Worm (Caenorhabditis elegans) whole organism, early embryonic: ENCODE measurements around the gene nlg-1.

Experiments used
- B0310.2 ChIP-seq: sonication (generic microtip); optimal IDR thresholded peaks from 2 replicates; lab custom pipeline; 2016; ENCODE audit warnings: mild to moderate bottlenecking, missing genetic modification characterization, missing compliant biosample characterization
- F13C5.2 ChIP-seq: sonication (generic microtip); optimal IDR thresholded peaks from 2 replicates; lab custom pipeline; 2017; ENCODE audit warnings: mild to moderate bottlenecking, missing genetic modification characterization, inconsistent platforms, missing compliant biosample characterization
- aly-1 ChIP-seq: sonication (generic microtip); optimal IDR thresholded peaks from 2 replicates; lab custom pipeline; 2016; ENCODE audit warnings: missing genetic modification characterization, missing compliant biosample characterization
- ama-1 ChIP-seq: fragments of 150-350 bp; optimal IDR thresholded peaks from 2 replicates; lab custom pipeline; 2014
- ceh-13 ChIP-seq: fragments of 200-800 bp; sonication (Bioruptor generic); optimal IDR thresholded peaks from 2 replicates; lab custom pipeline; 2018; ENCODE audit warnings: mild to moderate bottlenecking, missing genetic modification characterization, missing compliant biosample characterization
- ceh-36 ChIP-seq: sonication (generic microtip); optimal IDR thresholded peaks from 2 replicates; lab custom pipeline; 2016; ENCODE audit warnings: missing genetic modification characterization, inconsistent platforms, missing compliant biosample characterization
- ets-7 ChIP-seq: sonication (generic microtip); optimal IDR thresholded peaks from 2 replicates; lab custom pipeline; 2016; ENCODE audit warnings: missing genotype, missing genetic modification characterization, missing compliant biosample characterization
- flt-1 ChIP-seq: fragments of 200-800 bp; sonication (Bioruptor generic); IDR thresholded peaks from 2 replicates; pipeline ENCODE4 v1.3.6; 2022; ENCODE audit warnings: missing genetic modification characterization, missing compliant biosample characterization
- hmbx-1 ChIP-seq: sonication (generic microtip); optimal IDR thresholded peaks from 2 replicates; lab custom pipeline; 2016; ENCODE audit warnings: mild to moderate bottlenecking, missing genetic modification characterization, missing compliant biosample characterization
- hmg-4 ChIP-seq: fragments of 200-800 bp; sonication (Bioruptor generic); optimal IDR thresholded peaks from 2 replicates; lab custom pipeline; 2018; ENCODE audit warnings: mild to moderate bottlenecking, missing genetic modification characterization, missing compliant biosample characterization
- hnd-1 ChIP-seq: sonication (generic microtip); optimal IDR thresholded peaks from 2 replicates; lab custom pipeline; 2016; ENCODE audit warnings: missing genetic modification characterization, missing compliant biosample characterization
- pes-1 ChIP-seq: fragments of 200-800 bp; sonication (Bioruptor generic); IDR thresholded peaks from 2 replicates; pipeline ENCODE4 v1.3.6; 2022; ENCODE audit warnings: missing genetic modification reagents, missing genetic modification characterization, missing compliant biosample characterization
- scrt-1 ChIP-seq: fragments of 200-800 bp; sonication (Bioruptor generic); IDR thresholded peaks from 2 replicates; pipeline ENCODE4 v1.3.6; 2022; ENCODE audit warnings: missing genetic modification characterization, missing compliant biosample characterization
- sea-1 ChIP-seq: fragments of 200-800 bp; sonication (Bioruptor generic); conservative IDR thresholded peaks from 2 replicates; pipeline ENCODE4 v1.3.6; 2022; ENCODE audit warnings: missing genetic modification characterization, missing compliant biosample characterization
- tbx-11 ChIP-seq: fragments of 200-800 bp; sonication (Bioruptor generic); IDR thresholded peaks from 2 replicates; pipeline ENCODE4 v1.3.6; 2022; ENCODE audit warnings: missing genetic modification characterization, missing compliant biosample characterization
- tbx-37 ChIP-seq: fragments of 200-800 bp; sonication (Bioruptor generic); conservative IDR thresholded peaks from 2 replicates; pipeline ENCODE4 v1.3.6; 2022; ENCODE audit warnings: missing genetic modification reagents, missing genetic modification characterization, missing compliant biosample characterization
- tra-4 ChIP-seq: sonication (generic microtip); optimal IDR thresholded peaks from 2 replicates; lab custom pipeline; 2017; ENCODE audit warnings: missing genetic modification characterization, missing compliant biosample characterization

Gene nlg-1

DNA sequence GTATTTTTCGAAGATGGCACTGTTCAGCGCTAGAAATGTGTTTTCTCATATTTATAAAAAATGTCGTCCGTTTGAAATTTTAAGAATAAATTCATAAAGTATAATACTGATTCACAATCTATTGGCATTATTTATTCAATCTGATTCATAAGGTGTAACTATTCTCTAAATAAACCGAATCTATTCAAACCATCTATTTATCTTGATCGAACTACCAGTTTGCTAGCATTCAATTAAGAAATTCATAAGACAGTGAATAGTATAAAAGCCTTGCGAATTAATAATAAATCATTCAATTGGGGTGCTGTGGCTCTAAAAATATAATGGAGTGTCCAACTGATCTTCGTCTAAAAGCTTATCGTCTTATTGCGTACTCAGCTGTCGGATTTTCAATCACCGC lies 39.8 kb downstream of the nlg-1 start, which contains the start of gene col-44:
TSS of gene col-44 (plus strand) at position 301 of the 400 bp plus-strand sequence.
- TF ChIP-seq hnd-1 (tag; lab: Kevin White, UChicago), result no peak
- no peak for TF ChIP-seq flt-1 (GFP tag; lab: Robert Waterston, UW)
- TF ChIP-seq pes-1 (GFP tag; lab: Robert Waterston, UW), result no peak
- TF ChIP-seq ama-1 (lab: Kevin White, UChicago), result no peak
- no peak for TF ChIP-seq B0310.2 (tag; lab: Kevin White, UChicago)
- TF ChIP-seq scrt-1, result no peak
- no peak for TF ChIP-seq hmg-4
- no peak for TF ChIP-seq aly-1 (tag; lab: Kevin White, UChicago)
- TF ChIP-seq ceh-36, result no peak
- TF ChIP-seq hmbx-1 (tag; lab: Kevin White, UChicago), result no peak
- no peak for TF ChIP-seq sea-1 (GFP tag; lab: Robert Waterston, UW)
- TF ChIP-seq tra-4 (tag; lab: Kevin White, UChicago), result no peak
- no peak for TF ChIP-seq ets-7
- TF ChIP-seq F13C5.2 (tag; lab: Kevin White, UChicago), result no peak
- TF ChIP-seq tbx-11 (GFP tag; lab: Robert Waterston, UW), result no peak
- TF ChIP-seq tbx-37 (GFP tag; lab: Robert Waterston, UW), result no peak
- TF ChIP-seq ceh-13, result no peak

DNA sequence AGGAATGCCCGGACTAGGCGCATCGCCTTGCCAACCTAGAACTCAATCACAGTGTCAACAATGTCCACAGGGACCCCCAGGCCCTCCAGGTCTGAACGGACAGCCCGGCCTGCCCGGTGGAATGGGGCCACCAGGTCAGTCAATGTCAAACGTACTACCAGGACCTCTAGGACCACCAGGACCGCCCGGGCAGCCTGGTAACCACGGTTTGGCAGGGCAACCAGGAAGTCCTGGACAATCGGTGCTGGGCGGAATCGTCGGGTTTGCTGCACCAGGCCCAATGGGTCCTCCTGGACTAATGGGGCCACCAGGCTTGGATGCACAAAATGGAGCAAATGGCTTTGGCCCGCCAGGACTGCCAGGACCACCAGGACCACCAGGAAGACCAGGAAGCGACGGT lies 40.3 kb downstream of the nlg-1 start:
- no peak for TF ChIP-seq sea-1 (GFP tag; lab: Robert Waterston, UW)
- TF ChIP-seq aly-1 (tag; lab: Kevin White, UChicago), result peak; percentile 5
- no peak for TF ChIP-seq hmbx-1 (tag; lab: Kevin White, UChicago)
- no peak for TF ChIP-seq flt-1 (GFP tag; lab: Robert Waterston, UW)
- TF ChIP-seq tbx-37 (GFP tag; lab: Robert Waterston, UW), result no peak
- no peak for TF ChIP-seq hmg-4
- no peak for TF ChIP-seq scrt-1
- TF ChIP-seq tra-4 (tag; lab: Kevin White, UChicago), result no peak
- no peak for TF ChIP-seq pes-1 (GFP tag; lab: Robert Waterston, UW)

- TF ChIP-seq aly-1 (tag; lab: Kevin White, UChicago) (no peak), ceh-36 (no peak), ama-1 (lab: Kevin White, UChicago) (no peak), B0310.2 (tag; lab: Kevin White, UChicago) (no peak), tra-4 (tag; lab: Kevin White, UChicago) (no peak), hnd-1 (tag; lab: Kevin White, UChicago) (no peak), flt-1 (GFP tag; lab: Robert Waterston, UW) (no peak), hmbx-1 (tag; lab: Kevin White, UChicago) (no peak), scrt-1 (no peak), hmg-4 (no peak), pes-1 (GFP tag; lab: Robert Waterston, UW) (no peak), ceh-13 (no peak), tbx-11 (GFP tag; lab: Robert Waterston, UW) (no peak), tbx-37 (GFP tag; lab: Robert Waterston, UW) (no peak)
Observed at ce11 chrX:13589735-13590134, 41.2 kb downstream of the nlg-1 start, which contains the start of gene col-9. Gene col-9 (plus strand): TSS chrX:13590035.

- TF ChIP-seq hmg-4 (peak; percentile 4), F13C5.2 (tag; lab: Kevin White, UChicago) (no peak), pes-1 (GFP tag; lab: Robert Waterston, UW) (peak; percentile 63; the same call in 1 of the 2 replicates)
Observed at ce11 chrX:13584725-13585371, 46.1 kb downstream of the nlg-1 start, which contains the start of gene unc-84. Gene unc-84 (plus strand): TSS chrX:13584775.

DNA sequence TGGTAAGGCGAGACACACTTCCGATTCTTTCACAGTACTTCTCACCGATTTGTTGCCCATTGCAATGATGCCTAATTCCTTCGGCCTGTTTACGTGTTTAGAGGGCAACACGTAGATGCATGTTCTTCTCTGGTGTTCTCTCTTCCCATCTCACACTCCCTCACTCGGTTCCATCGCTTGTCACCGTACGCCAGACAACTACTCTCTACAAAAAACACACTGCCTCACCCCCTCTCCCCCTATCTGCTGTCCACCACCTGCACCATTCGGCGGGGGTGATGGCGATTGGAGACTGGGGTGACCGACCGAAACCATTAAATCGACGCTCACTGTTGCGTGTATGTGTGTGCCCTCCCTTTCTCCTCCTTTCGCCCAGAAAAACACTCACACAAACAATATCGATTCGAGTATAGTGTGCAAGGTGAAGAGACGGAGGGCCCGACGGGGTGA lies 47.1 kb downstream of the nlg-1 start:
- TF ChIP-seq ceh-36, result no peak
- peak; percentile 18 for TF ChIP-seq ets-7
- no peak for TF ChIP-seq tbx-37 (GFP tag; lab: Robert Waterston, UW)
- TF ChIP-seq aly-1 (tag; lab: Kevin White, UChicago), result peak; percentile 61
- peak; percentile 74 for TF ChIP-seq hmg-4
- TF ChIP-seq pes-1 (GFP tag; lab: Robert Waterston, UW), result no peak
- TF ChIP-seq F13C5.2 (tag; lab: Kevin White, UChicago), result no peak
- no peak for TF ChIP-seq hnd-1 (tag; lab: Kevin White, UChicago)

- no peak for TF ChIP-seq flt-1 (GFP tag; lab: Robert Waterston, UW)
- no peak for TF ChIP-seq aly-1 (tag; lab: Kevin White, UChicago)
- no peak for TF ChIP-seq F13C5.2 (tag; lab: Kevin White, UChicago)
Observed at ce11 chrX:13581820-13582219, 49.2 kb downstream of the nlg-1 start, which contains the start of gene F54B11.10. Gene F54B11.10 (plus strand): TSS chrX:13582120.

- TF ChIP-seq tra-4 (tag; lab: Kevin White, UChicago) (no peak), ama-1 (lab: Kevin White, UChicago) (no peak), tbx-11 (GFP tag; lab: Robert Waterston, UW) (no peak), hmg-4 (no peak), scrt-1 (no peak), tbx-37 (GFP tag; lab: Robert Waterston, UW) (no peak), ceh-36 (no peak), ceh-13 (no peak), hmbx-1 (tag; lab: Kevin White, UChicago) (no peak), ets-7 (no peak), pes-1 (GFP tag; lab: Robert Waterston, UW) (no peak), flt-1 (GFP tag; lab: Robert Waterston, UW) (no peak), F13C5.2 (tag; lab: Kevin White, UChicago) (no peak)
Observed at ce11 chrX:13578483-13578882, 52.5 kb downstream of the nlg-1 start, which contains the start of gene F54B11.11. Gene F54B11.11 (plus strand): TSS chrX:13578783.
